Worm (Caenorhabditis elegans) whole organism, L1 larva: Measurements from ENCODE around the gene F43H9.4.

Experiments used
- Y116A8C.19 ChIP-seq: sonication (generic microtip); optimal IDR thresholded peaks from 2 replicates; lab custom pipeline; 2016; ENCODE audit warnings: missing compliant biosample characterization, missing genetic modification characterization, borderline replicate concordance
- ceh-82 ChIP-seq, 3 experiments: fragments of 150-350 bp in 1 of 3; sonication (generic microtip) in 2 of 3; optimal IDR thresholded peaks; 2 replicates each; lab custom pipeline; 2014 to 2017; ENCODE audit warnings: missing biosample characterization in 3 of 3, missing genetic modification characterization in 3 of 3
- ces-1 ChIP-seq: fragments of 150-350 bp; optimal IDR thresholded peaks from 2 replicates; lab custom pipeline; 2014; ENCODE audit warnings: missing biosample characterization, missing genetic modification reagents, missing genetic modification characterization
- egl-13 ChIP-seq: sonication (generic microtip); optimal IDR thresholded peaks from 2 replicates; lab custom pipeline; 2016; ENCODE audit warnings: missing genotype, missing genetic modification reagents, missing genetic modification characterization, missing compliant biosample characterization
- elt-2 ChIP-seq: sonication (generic microtip); optimal IDR thresholded peaks from 2 replicates; lab custom pipeline; 2016; ENCODE audit warnings: missing genetic modification characterization, mild to moderate bottlenecking, inconsistent platforms, missing compliant biosample characterization, missing genetic modification reagents
- fkh-10 ChIP-seq: sonication (generic microtip); optimal IDR thresholded peaks from 2 replicates; lab custom pipeline; 2017; ENCODE audit warnings: missing biosample characterization, missing genetic modification reagents, missing genetic modification characterization
- lin-13 ChIP-seq: fragments of 150-350 bp; optimal IDR thresholded peaks from 2 replicates; lab custom pipeline; 2014; ENCODE audit warnings: missing biosample characterization, missing genetic modification reagents, missing genetic modification characterization
- lin-14 ChIP-seq: fragments of 200-800 bp; sonication (Bioruptor generic); optimal IDR thresholded peaks from 2 replicates; lab custom pipeline; 2018; ENCODE audit warnings: mild to moderate bottlenecking, missing genetic modification characterization, moderate library complexity, missing compliant biosample characterization
- nhr-77 ChIP-seq: fragments of 150-350 bp; optimal IDR thresholded peaks from 2 replicates; lab custom pipeline; 2014; ENCODE audit warnings: missing biosample characterization, missing genetic modification characterization
- snpc-4 ChIP-seq: fragments of 150-350 bp; optimal IDR thresholded peaks from 2 replicates; lab custom pipeline; 2014; ENCODE audit warnings: missing biosample characterization, missing genetic modification characterization
- tbx-2 ChIP-seq: sonication (generic microtip); optimal IDR thresholded peaks from 2 replicates; lab custom pipeline; 2016; ENCODE audit warnings: missing genetic modification characterization, missing compliant biosample characterization

DNA sequence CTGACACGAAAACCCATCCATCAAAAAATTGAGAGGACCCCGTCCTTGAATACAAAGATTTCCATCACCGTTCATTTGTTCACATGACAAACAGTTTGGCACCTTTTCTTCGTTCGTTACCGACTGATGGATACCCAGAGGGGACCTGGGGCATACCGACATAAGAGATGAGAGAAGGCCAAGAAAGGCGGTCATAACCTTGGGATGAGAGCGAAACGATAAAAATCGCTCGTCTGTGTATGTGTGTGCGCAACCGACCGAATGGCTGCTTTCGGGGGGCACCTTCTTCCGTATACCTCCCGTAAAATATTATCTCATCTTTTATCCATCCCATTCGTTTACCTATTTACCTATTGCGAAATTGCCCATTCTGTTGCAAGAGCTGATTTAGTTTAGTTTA lies 18.4 kb downstream of the F43H9.4 start:
- TF ChIP-seq nhr-77 = no peak
- TF ChIP-seq egl-13 (tag; lab: Kevin White, UChicago) = no peak
- no peak for TF ChIP-seq snpc-4 (tag; lab: Kevin White, UChicago)
- no peak for TF ChIP-seq lin-13
- no peak for TF ChIP-seq ces-1 (GFP tag; lab: Kevin White, UChicago)
- no peak for TF ChIP-seq fkh-10 (GFP tag; lab: Kevin White, UChicago)
- TF ChIP-seq Y116A8C.19 = no peak
- no peak for TF ChIP-seq tbx-2
- TF ChIP-seq elt-2 (tag; lab: Kevin White, UChicago) = no peak
- peak; percentile 61 for TF ChIP-seq lin-14 (GFP tag; lab: Kevin White, UChicago)
- no peak for TF ChIP-seq ceh-82 (tag; optimal IDR thresholded peaks at IDR 0.05; lab: Kevin White, UChicago)
